Fruit fly (Drosophila melanogaster) S2 (cell line): Measurements from ENCODE around the gene Klp10A.
A peak's percentile ranks its signal among the peaks of the same experiment; 100 is the strongest.

Experiments
- CG8478 ChIP-seq: fragments of >200 bp; optimal IDR thresholded peaks from 2 replicates; lab custom pipeline; 2018
- CTCF ChIP-seq, 2 experiments: fragments of >200 bp; optimal IDR thresholded peaks; 2 replicates each; lab custom pipeline; 2018

The Klp10A gene

DNA sequence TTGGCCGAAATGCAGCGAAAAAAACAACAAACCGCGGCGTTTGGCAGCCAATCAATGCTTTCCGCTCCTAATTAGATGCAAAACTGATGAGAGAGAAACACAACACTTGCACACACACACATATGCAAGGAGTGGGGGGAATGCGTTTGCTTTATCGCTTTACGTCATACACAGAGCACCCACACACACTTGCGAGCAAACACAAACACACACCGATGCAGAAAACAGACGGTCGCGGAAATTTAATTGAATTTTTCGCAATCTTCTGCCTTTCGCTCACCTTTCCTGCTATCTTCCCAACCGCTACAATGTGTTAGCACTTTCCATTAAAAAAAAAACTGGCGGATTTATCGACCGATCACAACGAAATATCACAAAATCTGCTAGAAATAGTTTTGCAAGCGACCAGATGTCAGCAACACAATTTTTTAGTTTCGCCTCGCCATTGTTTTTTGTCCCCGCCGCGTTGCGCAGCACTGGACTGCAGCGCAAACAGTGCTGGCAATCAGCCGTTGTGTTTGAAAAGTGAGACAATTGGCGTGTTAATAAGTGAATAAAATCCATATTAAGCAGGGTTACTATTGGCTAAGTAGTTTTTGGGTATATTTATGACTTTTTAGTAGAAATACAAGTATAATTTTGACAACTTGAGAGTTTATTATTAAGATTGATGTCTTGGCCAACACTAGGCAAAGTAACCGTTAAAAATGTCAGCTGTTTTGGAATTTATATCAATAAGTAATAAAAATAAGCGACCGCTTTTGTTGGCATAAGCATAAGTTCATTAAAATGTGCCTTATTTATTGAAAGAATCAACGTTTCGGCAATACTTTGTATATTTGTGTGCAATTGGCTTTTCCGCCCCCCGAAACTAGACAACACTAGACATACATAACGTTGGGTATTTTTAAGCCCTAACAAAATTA is at the start of gene Klp10A:
Gene Klp10A, minus strand, starts transcription at position 532 of the 926 bp plus-strand sequence.
- TF ChIP-seq CG8478: no peak
- no peak for TF ChIP-seq CTCF (optimal IDR thresholded peaks at IDR 0.05; lab: Kevin White, UChicago)

- TF ChIP-seq CG8478 (no peak), CTCF (optimal IDR thresholded peaks at IDR 0.05; lab: Kevin White, UChicago) (no peak)
These were observed 45.7 kb upstream of the Klp10A start, which contains the start of gene CG15200 for dm6 chrX:11182631-11183030. CG15200 (plus strand) TSS chrX:11182931.

- no peak for TF ChIP-seq CTCF (optimal IDR thresholded peaks at IDR 0.05; lab: Kevin White, UChicago)
- no peak for TF ChIP-seq CG8478
These were observed 39.2 kb upstream of the Klp10A start for dm6 chrX:11176073-11176472.

DNA sequence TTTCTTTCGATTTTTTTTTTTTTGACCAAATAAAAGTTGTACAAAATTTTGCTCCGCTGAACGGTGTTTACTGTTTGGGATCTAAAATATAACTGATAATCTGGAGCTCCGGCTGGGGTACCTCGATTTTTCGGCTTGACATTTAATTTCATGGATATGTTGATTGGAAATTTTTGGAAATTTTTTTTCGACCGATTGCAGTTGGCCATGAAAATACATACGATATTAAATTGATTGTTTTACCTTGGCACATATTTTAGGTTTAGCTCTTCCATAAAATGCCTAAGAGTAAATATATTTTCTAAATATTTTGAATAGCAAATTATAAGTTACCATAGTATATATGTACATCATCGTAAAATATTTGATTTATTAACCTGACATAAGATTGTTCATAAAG is 33.7 kb upstream of the Klp10A start, which contains the start of gene CG1394:
Gene CG1394, minus strand, starts transcription at position 101 of the 400 bp plus-strand sequence.
- no peak for TF ChIP-seq CG8478
- no peak for TF ChIP-seq CTCF (optimal IDR thresholded peaks at IDR 0.05; lab: Kevin White, UChicago)

- TF ChIP-seq CTCF (optimal IDR thresholded peaks at IDR 0.05; lab: Kevin White, UChicago) (no peak), CG8478 (no peak)
These were observed 32.0 kb upstream of the Klp10A start, which contains the start of gene Antdh for dm6 chrX:11168958-11169357. Antdh (minus strand) TSS chrX:11169058.

DNA sequence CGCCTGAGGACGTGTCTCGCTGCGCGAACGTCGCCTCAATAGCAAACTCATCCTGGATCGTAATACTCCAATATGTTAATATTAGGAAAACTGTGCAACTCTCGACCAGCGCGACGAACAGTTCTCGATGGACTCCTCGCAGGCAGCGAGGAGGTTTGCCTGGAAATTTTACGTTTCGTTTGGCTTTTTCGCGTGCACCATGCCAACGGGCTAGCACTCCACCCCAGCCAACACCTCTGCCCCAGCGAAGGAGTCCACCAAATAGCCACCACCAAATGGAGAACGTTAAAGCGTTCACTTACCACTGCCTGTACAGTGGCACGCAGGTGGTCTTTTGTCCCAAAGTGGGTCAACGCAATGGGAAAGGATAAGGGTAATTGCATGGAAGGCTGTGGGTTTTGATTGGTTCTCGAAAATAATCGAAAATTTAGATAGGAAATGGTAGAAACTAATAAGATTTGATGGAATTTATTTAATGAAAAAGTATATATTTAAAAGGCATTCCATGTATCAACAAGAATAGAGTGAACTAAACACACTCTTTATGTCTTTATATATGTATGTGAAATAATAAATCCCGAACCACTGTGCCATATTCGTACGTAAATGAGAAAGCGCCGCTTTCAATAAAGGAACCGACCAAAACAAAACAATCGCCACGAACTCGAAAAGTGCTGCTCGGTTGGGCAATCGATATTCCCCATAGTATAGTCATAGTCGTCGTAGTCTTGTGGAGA is 23.0 kb upstream of the Klp10A start, which contains the start of gene CG32668:
Gene CG32668, minus strand, starts transcription at position 51 of the 737 bp plus-strand sequence.
- TF ChIP-seq CG8478 (no peak), CTCF (optimal IDR thresholded peaks at IDR 0.05; lab: Kevin White, UChicago) (no peak)

DNA sequence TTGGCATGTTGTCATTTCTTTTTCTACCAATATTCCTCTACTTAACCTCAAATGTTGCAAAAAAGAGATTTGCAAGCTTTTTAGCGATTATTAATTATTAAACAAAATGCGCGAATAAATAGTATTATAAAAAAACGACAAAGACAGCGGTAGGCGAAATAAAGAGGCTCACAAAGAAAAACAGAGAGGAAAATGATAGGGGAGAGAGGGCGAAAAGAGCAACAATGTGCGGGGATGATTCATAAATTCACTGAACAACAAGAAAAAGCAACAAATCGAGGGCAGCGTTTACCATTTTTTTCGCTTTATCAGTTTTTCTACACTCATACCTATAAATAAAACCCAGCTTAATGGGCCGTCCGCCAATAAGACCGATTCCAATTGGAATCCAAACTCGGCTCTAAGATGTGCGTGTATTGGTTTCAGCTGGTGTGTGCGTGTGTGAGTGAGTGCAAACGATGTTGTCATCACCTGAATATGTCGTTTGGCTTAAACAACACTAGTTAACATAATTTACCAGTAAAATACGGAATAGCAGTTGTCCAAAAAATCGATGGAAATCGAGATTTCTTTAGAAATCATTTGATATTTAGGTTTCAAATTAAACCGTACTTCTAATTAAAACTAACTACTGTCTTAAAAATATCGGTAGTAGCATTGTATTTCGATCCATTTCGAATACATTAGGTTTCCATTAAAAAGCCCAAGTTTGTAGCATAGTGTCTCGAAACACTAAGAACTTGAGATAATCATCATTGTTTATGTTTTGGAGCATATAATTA is 19.1 kb upstream of the Klp10A start:
- TF ChIP-seq CG8478 (no peak), CTCF (optimal IDR thresholded peaks at IDR 0.05; lab: Kevin White, UChicago) (no peak)

DNA sequence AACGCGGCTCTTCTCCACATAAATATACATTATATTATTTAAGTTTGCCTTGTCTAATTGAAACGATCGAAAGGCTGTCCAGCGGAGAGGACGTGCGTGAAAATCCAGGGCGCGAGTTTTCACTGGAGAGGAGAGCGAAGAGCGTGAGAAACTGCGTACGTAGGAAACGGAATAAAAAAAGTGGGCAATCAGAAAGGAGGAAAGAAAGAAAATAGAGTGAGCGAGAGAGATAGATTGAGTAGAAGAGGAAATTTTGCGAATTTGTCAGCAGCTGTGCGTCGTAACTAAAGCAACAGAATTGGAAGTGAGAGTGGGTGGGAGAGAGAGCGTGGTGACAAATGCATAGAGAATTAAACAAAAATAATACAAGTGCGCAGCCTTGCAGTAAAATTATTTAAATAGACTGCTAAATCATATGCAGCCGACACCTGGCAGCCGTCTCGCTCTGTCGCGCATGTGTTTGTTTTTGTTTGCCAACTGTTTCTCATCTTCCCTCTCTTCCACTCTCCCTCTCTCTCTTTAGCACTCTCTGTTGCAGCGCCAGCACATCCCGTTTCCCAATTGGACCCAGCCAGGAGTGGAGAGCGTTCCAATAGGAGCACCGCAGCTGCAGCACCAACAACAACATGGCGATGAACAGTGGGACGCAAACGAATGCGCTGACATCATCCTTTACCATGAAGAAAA is 17.7 kb upstream of the Klp10A start:
- TF ChIP-seq CTCF (optimal IDR thresholded peaks at IDR 0.05; lab: Kevin White, UChicago) (peak; percentile 1 to 18), CG8478 (no peak)

DNA sequence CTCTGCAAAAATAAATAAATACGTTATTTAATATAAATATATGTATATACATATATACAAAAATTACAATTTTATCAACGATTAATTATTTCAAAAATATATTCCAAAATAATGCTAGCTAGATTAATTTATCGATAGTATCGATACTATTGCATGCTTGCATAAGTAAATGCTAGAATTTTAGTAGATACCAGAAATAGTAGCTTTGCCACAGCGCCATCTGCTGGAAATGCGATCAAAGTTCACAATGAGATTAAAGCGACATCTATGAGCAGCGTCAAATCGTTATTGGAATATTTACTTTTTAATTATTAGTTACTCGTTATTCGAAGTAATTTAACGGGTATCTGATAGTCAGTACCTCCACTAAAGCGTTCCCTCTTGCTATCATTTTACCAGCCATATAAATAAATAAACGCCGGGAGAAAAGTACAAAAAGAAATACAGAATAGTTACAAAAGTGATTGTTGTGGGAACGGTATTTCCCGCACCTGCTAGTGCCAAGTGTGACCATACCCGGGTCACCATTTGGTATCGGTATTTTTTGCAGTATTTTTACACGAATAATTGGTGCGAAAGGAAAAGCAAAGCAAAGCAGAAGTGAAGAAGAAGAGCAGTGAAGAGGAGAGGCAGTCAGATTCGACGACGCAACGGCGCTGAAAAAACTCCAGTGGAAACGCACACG is 17.1 kb upstream of the Klp10A start, which contains the start of the genes rtv and Dlic:
Gene rtv, minus strand, starts transcription at position 165 of the 685 bp plus-strand sequence.
Gene Dlic, plus strand, starts transcription at position 596 of the 685 bp plus-strand sequence.
- peak; percentile 83 to 89 for TF ChIP-seq CTCF (optimal IDR thresholded peaks at IDR 0.05; lab: Kevin White, UChicago)
- no peak for TF ChIP-seq CG8478

DNA sequence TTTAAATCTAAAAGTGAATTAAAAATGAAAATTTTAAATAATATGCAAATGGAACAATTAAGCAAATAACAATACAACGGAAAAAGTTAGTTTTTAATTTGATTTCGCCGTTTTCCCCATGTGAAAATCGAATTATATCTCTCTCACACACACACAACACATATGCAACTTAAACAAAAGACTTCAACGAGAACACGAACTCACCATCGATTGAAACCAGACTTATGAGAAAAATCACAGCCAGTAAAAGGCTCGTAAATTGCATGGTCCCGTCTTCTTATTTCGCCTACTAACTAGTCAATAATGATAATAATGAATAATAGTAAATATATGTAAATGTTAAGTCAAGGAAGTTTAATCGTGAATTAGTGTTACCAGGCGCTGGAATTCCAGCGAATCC is 16.5 kb upstream of the Klp10A start:
- TF ChIP-seq CTCF (optimal IDR thresholded peaks at IDR 0.05; lab: Kevin White, UChicago) (no peak), CG8478 (no peak)

DNA sequence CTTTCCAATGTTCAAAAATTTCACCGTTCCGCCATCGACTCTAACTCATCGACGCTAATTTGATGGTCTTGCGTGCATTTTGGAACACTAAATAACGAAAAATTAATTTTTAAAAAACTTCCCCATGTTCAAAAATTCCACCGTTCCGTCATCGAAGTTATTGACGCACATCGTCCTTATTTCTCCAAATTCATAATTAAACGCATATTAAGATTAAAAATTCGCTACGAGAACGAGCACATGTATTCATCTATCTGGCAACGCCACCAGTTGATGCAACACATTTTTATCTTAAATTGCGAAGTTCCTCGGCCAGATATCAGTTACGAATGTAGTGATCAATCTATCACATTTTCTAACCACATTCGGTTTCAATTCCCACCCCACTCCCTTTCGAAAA is 12.3 kb upstream of the Klp10A start, which contains the start of gene Lint-1:
Gene Lint-1, plus strand, starts transcription at position 123 of the 400 bp plus-strand sequence.
- TF ChIP-seq CTCF (optimal IDR thresholded peaks at IDR 0.05; lab: Kevin White, UChicago): no peak

DNA sequence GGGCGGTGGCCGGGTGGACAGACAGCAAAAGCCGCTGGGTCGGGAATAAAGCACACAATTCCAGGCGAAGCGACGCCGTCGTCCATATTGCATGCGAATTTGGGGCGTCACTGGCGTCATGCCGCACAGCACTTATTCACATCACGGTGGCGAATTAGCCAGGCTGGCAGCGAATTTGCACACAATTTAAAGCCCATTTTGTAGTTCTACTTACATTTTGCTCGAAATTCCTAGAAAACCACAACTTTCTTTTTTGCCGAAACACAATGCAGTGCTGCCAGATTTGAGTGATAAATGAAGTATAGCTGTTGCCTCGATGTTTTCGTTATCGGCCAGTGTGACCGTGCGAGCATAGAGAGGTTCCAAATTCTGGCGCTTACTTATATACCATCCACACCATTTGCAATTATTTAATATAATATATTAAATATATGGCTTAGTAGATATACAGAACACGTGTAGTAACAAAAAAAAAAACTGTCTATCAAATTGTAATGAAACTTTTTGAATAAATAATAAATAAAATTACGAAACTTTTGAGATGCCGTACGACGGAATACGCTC is 11.4 kb upstream of the Klp10A start, which contains the start of gene Ran:
Gene Ran, minus strand, starts transcription at position 445 of the 564 bp plus-strand sequence.
- TF ChIP-seq CTCF (optimal IDR thresholded peaks at IDR 0.05; lab: Kevin White, UChicago) (no peak), CG8478 (no peak)

- no peak for TF ChIP-seq CTCF (optimal IDR thresholded peaks at IDR 0.05; lab: Kevin White, UChicago)
- no peak for TF ChIP-seq CG8478
These were observed 10.7 kb upstream of the Klp10A start for dm6 chrX:11147553-11148067.
